Worm (Caenorhabditis elegans): ENCODE data around the gene F31D5.2.

Gene F31D5.2

ce11 chrII:4219062-4219461 lies 3.6 kb downstream of the F31D5.2 start, which contains the start of gene F31D5.1:
Gene F31D5.1 (plus strand): TSS chrII:4219362.
- TF ChIP-seq ceh-39 (tag; optimal IDR thresholded peaks at IDR 0.05) (no peak), pha-4 (tag; optimal IDR thresholded peaks at IDR 0.05) (no peak), nhr-28 (tag; optimal IDR thresholded peaks at IDR 0.05) (no peak), nhr-76 (tag; optimal IDR thresholded peaks at IDR 0.05) (no peak)

ce11 chrII:4222469-4222868 lies 7.1 kb downstream of the F31D5.2 start:
- TF ChIP-seq unc-39 (tag; optimal IDR thresholded peaks at IDR 0.05) = no peak
- TF ChIP-seq sptf-1 (tag; optimal IDR thresholded peaks at IDR 0.05) = no peak
- TF ChIP-seq lin-13 (tag; optimal IDR thresholded peaks at IDR 0.05) = no peak

DNA sequence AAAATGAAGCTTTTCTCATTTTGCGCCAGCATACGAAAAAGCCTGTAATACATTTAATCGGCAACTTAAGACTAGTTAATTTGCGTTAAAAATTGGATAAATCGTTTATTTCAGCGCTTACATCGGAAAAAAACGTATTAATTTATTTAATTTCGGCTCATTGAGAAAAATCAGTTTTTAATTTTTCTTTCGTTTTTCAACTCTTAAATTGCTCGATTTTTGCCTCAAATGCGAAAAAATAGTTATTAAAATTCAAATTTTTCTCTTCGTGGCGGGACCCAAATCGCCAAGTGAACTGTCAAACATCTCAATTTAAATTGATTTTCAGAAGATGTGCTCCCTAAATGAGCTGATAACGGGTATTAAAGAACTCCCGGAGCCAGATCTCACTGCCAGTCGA lies 7.6 kb downstream of the F31D5.2 start, which contains the start of gene C16A11.5:
Gene C16A11.5 (plus strand): TSS at position 323 of the 400 bp plus-strand sequence.
- TF ChIP-seq pha-4 (tag; optimal IDR thresholded peaks at IDR 0.05) (no peak), ceh-83 (GFP tag; optimal IDR thresholded peaks at IDR 0.05) (no peak), ham-2 (GFP tag; optimal IDR thresholded peaks at IDR 0.05) (no peak), bed-3 (GFP tag; optimal IDR thresholded peaks at IDR 0.05) (no peak), M03D4.4 (tag; optimal IDR thresholded peaks at IDR 0.05) (no peak), drap-1 (GFP tag; optimal IDR thresholded peaks at IDR 0.05) (no peak), nhr-76 (tag; optimal IDR thresholded peaks at IDR 0.05) (no peak), mep-1 (tag; optimal IDR thresholded peaks at IDR 0.05) (no peak), sem-2 (GFP tag; optimal IDR thresholded peaks at IDR 0.05) (no peak), ces-1 (GFP tag; optimal IDR thresholded peaks at IDR 0.05) (no peak), ztf-11 (tag; optimal IDR thresholded peaks at IDR 0.05) (no peak), lin-32 (GFP tag; optimal IDR thresholded peaks at IDR 0.05) (no peak), hlh-1 (tag; optimal IDR thresholded peaks at IDR 0.05) (no peak), unc-39 (tag; optimal IDR thresholded peaks at IDR 0.05) (no peak), zip-8 (tag; optimal IDR thresholded peaks at IDR 0.05) (no peak), blmp-1 (tag; optimal IDR thresholded peaks at IDR 0.05) (no peak), mab-5 (tag; optimal IDR thresholded peaks at IDR 0.05) (no peak), lsy-2 (tag; optimal IDR thresholded peaks at IDR 0.05) (no peak), ceh-43 (GFP tag; optimal IDR thresholded peaks at IDR 0.05) (no peak), flh-1 (GFP tag; optimal IDR thresholded peaks at IDR 0.05) (no peak)

- no peak for TF ChIP-seq lin-13 (tag; optimal IDR thresholded peaks at IDR 0.05)
- no peak for TF ChIP-seq elt-3 (tag; optimal IDR thresholded peaks at IDR 0.05)
- no peak for TF ChIP-seq cnd-1 (tag; optimal IDR thresholded peaks at IDR 0.05)
- TF ChIP-seq sem-2 (GFP tag; optimal IDR thresholded peaks at IDR 0.05) = no peak
- TF ChIP-seq elt-1 (tag; optimal IDR thresholded peaks at IDR 0.05; ENCODE audit: borderline replicate concordance, insufficient read depth) = no peak
- TF ChIP-seq flh-1 (GFP tag; optimal IDR thresholded peaks at IDR 0.05) = no peak
- TF ChIP-seq nhr-76 (tag; optimal IDR thresholded peaks at IDR 0.05) = no peak
- TF ChIP-seq pha-4 (tag; optimal IDR thresholded peaks at IDR 0.05) = no peak
- TF ChIP-seq M03D4.4 (tag; optimal IDR thresholded peaks at IDR 0.05) = no peak
- TF ChIP-seq unc-120 (tag; optimal IDR thresholded peaks at IDR 0.05; ENCODE audit: poor library complexity, severe bottlenecking) = no peak
- no peak for TF ChIP-seq nhr-12 (tag; optimal IDR thresholded peaks at IDR 0.05)
- TF ChIP-seq zip-8 (tag; optimal IDR thresholded peaks at IDR 0.05) = no peak
- no peak for TF ChIP-seq bed-3 (GFP tag; optimal IDR thresholded peaks at IDR 0.05)
- no peak for TF ChIP-seq nhr-237 (tag; optimal IDR thresholded peaks at IDR 0.05)
Measured at ce11 chrII:4226598-4227096, 11.2 kb downstream of the F31D5.2 start, which contains the start of gene C16A11.4. Gene C16A11.4 (plus strand): TSS chrII:4227046.

ce11 chrII:4228112-4228770 lies 12.8 kb downstream of the F31D5.2 start:
- TF ChIP-seq unc-120 (tag; optimal IDR thresholded peaks at IDR 0.05; ENCODE audit: poor library complexity, severe bottlenecking) = no peak
